Worm (Caenorhabditis elegans) whole organism, late embryonic: ENCODE results near the gene sra-36.

ENCODE experiments used
- T23F11.4 ChIP-seq: fragments of 200-800 bp; sonication (Bioruptor generic); optimal IDR thresholded peaks from 2 replicates; lab custom pipeline; 2018; ENCODE audit warnings: mild to moderate bottlenecking, missing genetic modification characterization, missing compliant biosample characterization
- fkh-10 ChIP-seq: fragments of 150-350 bp; optimal IDR thresholded peaks from 2 replicates; lab custom pipeline; 2014; ENCODE audit warnings: missing biosample characterization, missing genetic modification reagents, missing genetic modification characterization
- nfya-1 ChIP-seq: sonication (generic microtip); optimal IDR thresholded peaks from 2 replicates; lab custom pipeline; 2017; ENCODE audit warnings: missing genetic modification characterization, mild to moderate bottlenecking, missing compliant biosample characterization, antibody characterized with exemption, moderate library complexity
- nhr-232 ChIP-seq: sonication (generic microtip); optimal IDR thresholded peaks from 2 replicates; lab custom pipeline; 2016; ENCODE audit warnings: missing genetic modification characterization, missing compliant biosample characterization
- odd-2 ChIP-seq: sonication (generic microtip); optimal IDR thresholded peaks from 2 replicates; lab custom pipeline; 2017; ENCODE audit warnings: antibody characterized with exemption, mild to moderate bottlenecking, missing genetic modification characterization, missing compliant biosample characterization
- pag-3 ChIP-seq: sonication (generic microtip); optimal IDR thresholded peaks from 2 replicates; lab custom pipeline; 2016; ENCODE audit warnings: missing compliant biosample characterization, missing genetic modification characterization, borderline replicate concordance
- sox-4 ChIP-seq: sonication (generic microtip); optimal IDR thresholded peaks from 2 replicates; lab custom pipeline; 2017; ENCODE audit warnings: mild to moderate bottlenecking, missing genetic modification characterization, inconsistent platforms, missing compliant biosample characterization
- tbx-2 ChIP-seq: sonication (generic microtip); optimal IDR thresholded peaks from 2 replicates; lab custom pipeline; 2016; ENCODE audit warnings: missing genetic modification characterization, missing compliant biosample characterization
- unc-86 ChIP-seq: sonication (generic microtip); optimal IDR thresholded peaks from 2 replicates; lab custom pipeline; 2016; ENCODE audit warnings: missing genetic modification characterization, missing compliant biosample characterization

DNA sequence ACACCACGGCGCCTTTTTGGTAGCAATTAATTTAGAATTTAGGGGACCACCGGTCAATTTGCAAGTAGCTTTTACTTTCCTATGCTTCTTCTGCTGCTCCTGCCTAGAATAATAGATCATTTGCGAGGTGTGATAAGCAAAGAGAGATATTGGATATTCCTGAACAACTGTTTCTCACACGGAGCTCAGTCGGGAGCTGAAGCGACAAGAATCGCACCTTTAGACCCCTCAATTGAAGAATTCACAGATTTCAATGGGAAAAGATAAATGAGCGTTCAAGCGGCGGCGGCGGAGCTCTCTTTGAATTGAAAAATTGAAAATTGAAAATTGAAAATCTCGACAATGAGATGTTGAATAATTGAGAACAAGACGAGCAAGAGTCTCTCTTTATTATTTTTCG lies 32.0 kb upstream of the sra-36 start:
- TF ChIP-seq nhr-232 (tag; lab: Kevin White, UChicago) (no peak), tbx-2 (tag; lab: Kevin White, UChicago) (no peak), odd-2 (tag; lab: Kevin White, UChicago) (no peak), pag-3 (tag; lab: Kevin White, UChicago) (no peak), fkh-10 (GFP tag; lab: Kevin White, UChicago) (no peak), T23F11.4 (GFP tag; lab: Kevin White, UChicago) (no peak), unc-86 (tag; lab: Kevin White, UChicago) (no peak), sox-4 (tag; lab: Kevin White, UChicago) (no peak), nfya-1 (tag; lab: Kevin White, UChicago) (no peak)
